Fruit fly (Drosophila melanogaster) whole organism, embryonic: ENCODE measurements around the gene Ir68b.

Experiments
- Ada2b ChIP-seq: fragments of 200-800 bp; sonication (Bioruptor generic); IDR thresholded peaks from 2 replicates; pipeline ENCODE4 v1.3.6; 2022; ENCODE audit warnings: missing biosample characterization, missing genetic modification characterization
- Bteb2 ChIP-seq: fragments of 200-800 bp; sonication (Bioruptor generic); optimal IDR thresholded peaks from 2 replicates; lab custom pipeline; 2016; ENCODE audit warnings: missing biosample characterization, missing genetic modification characterization
- CG10462 ChIP-seq: fragments of 200-800 bp; sonication (Bioruptor generic); optimal IDR thresholded peaks from 2 replicates; lab custom pipeline; 2016; ENCODE audit warnings: missing biosample characterization, missing genetic modification characterization
- CG10979 ChIP-seq: fragments of 200-800 bp; sonication (Bioruptor generic); optimal IDR thresholded peaks from 2 replicates; lab custom pipeline; 2018; ENCODE audit warnings: missing biosample characterization, mild to moderate bottlenecking, missing genetic modification characterization, moderate library complexity
- CG11247 ChIP-seq: fragments of 200-800 bp; sonication (Bioruptor generic); IDR thresholded peaks from 2 replicates; pipeline ENCODE4 v1.3.6; 2022; ENCODE audit warnings: missing biosample characterization, missing genetic modification characterization
- CG11398 ChIP-seq: fragments of 200-800 bp; sonication (Bioruptor generic); optimal IDR thresholded peaks from 2 replicates; lab custom pipeline; 2016; ENCODE audit warnings: missing biosample characterization, missing genetic modification characterization
- CG13123 ChIP-seq: fragments of 200-800 bp; sonication (Bioruptor generic); optimal IDR thresholded peaks from 2 replicates; lab custom pipeline; 2016; ENCODE audit warnings: missing biosample characterization, missing genetic modification characterization
- CG14050 ChIP-seq: fragments of 200-800 bp; sonication (Bioruptor generic); IDR thresholded peaks from 3 replicates; pipeline ENCODE4 v1.3.6; 2022; ENCODE audit warnings: missing biosample characterization, missing genetic modification characterization
- CG14710 ChIP-seq: fragments of 200-800 bp; sonication (Bioruptor generic); optimal IDR thresholded peaks from 3 replicates; lab custom pipeline; 2019; ENCODE audit warnings: missing biosample characterization, mild to moderate bottlenecking, missing genetic modification characterization, moderate library complexity
- CG16813 ChIP-seq: fragments of 200-800 bp; sonication (Bioruptor generic); IDR thresholded peaks from 3 replicates; pipeline ENCODE4 v1.3.6; 2022; ENCODE audit warnings: missing biosample characterization, missing genetic modification characterization; ENCODE audit not compliant: partially characterized antibody
- CG18764 ChIP-seq: fragments of 200-800 bp; sonication (Bioruptor generic); optimal IDR thresholded peaks from 3 replicates; lab custom pipeline; 2016; ENCODE audit warnings: missing biosample characterization, missing genetic modification characterization
- CG2889 ChIP-seq: fragments of 200-800 bp; sonication (Bioruptor generic); IDR thresholded peaks from 3 replicates; pipeline ENCODE4 v1.3.6; 2022; ENCODE audit warnings: missing biosample characterization, missing genetic modification characterization
- CG30403 ChIP-seq: fragments of 200-800 bp; sonication (Bioruptor generic); optimal IDR thresholded peaks from 3 replicates; lab custom pipeline; 2016; ENCODE audit warnings: missing biosample characterization, missing genetic modification characterization
- CG31441 ChIP-seq: fragments of 200-800 bp; sonication (Bioruptor generic); IDR thresholded peaks from 2 replicates; pipeline ENCODE4 v1.3.6; 2022; ENCODE audit warnings: missing biosample characterization, missing genetic modification characterization
- CG32532 ChIP-seq: fragments of 200-800 bp; sonication (Bioruptor generic); IDR thresholded peaks from 2 replicates; pipeline ENCODE4 v1.3.6; 2022; ENCODE audit warnings: missing biosample characterization, missing genetic modification characterization
- CG43689 ChIP-seq: fragments of 200-800 bp; sonication (Bioruptor generic); IDR thresholded peaks from 2 replicates; pipeline ENCODE4 v1.3.6; 2022; ENCODE audit warnings: missing biosample characterization, missing genetic modification characterization
- CG5180 ChIP-seq: fragments of 200-800 bp; sonication (Bioruptor generic); optimal IDR thresholded peaks from 3 replicates; lab custom pipeline; 2017; ENCODE audit warnings: missing biosample characterization, missing genetic modification characterization, mild to moderate bottlenecking, moderate library complexity, missing genetic modification reagents
- CG5953 ChIP-seq: fragments of 200-800 bp; sonication (Bioruptor generic); IDR thresholded peaks from 2 replicates; pipeline ENCODE4 v1.3.6; 2022; ENCODE audit warnings: missing biosample characterization, missing genetic modification characterization
- CG8944 ChIP-seq: fragments of 200-800 bp; sonication (Bioruptor generic); optimal IDR thresholded peaks from 3 replicates; lab custom pipeline; 2016; ENCODE audit warnings: missing biosample characterization, missing genetic modification characterization
- CG9876 ChIP-seq: fragments of 200-800 bp; sonication (Bioruptor generic); optimal IDR thresholded peaks from 2 replicates; lab custom pipeline; 2016; ENCODE audit warnings: missing biosample characterization, missing genetic modification characterization
- CTCF ChIP-seq: fragments of 200-800 bp; sonication (Bioruptor generic); optimal IDR thresholded peaks from 2 replicates; lab custom pipeline; 2017; ENCODE audit warnings: missing biosample characterization, mild to moderate bottlenecking, missing genetic modification characterization, moderate library complexity
- Dref ChIP-seq: fragments of 200-800 bp; sonication (Bioruptor generic); IDR thresholded peaks from 2 replicates; pipeline ENCODE4 v1.3.6; 2022; ENCODE audit warnings: missing biosample characterization, missing genetic modification characterization
- E2f2 ChIP-seq: fragments of 200-800 bp; sonication (Bioruptor generic); IDR thresholded peaks from 2 replicates; pipeline ENCODE4 v1.3.6; 2022; ENCODE audit warnings: missing biosample characterization, missing genetic modification characterization
- Hr51 ChIP-seq, 2 experiments: fragments of 200-800 bp; sonication (Bioruptor generic); optimal IDR thresholded peaks; 2 replicates in 1 of 2; 3 replicates in 1 of 2; lab custom pipeline; 2016 to 2018; ENCODE audit warnings: missing biosample characterization in 2 of 2, missing genetic modification characterization in 2 of 2, mild to moderate bottlenecking in 1 of 2, moderate library complexity in 1 of 2
- Hsf ChIP-seq: fragments of 200-800 bp; sonication (Bioruptor generic); optimal IDR thresholded peaks from 3 replicates; lab custom pipeline; 2016; ENCODE audit warnings: missing biosample characterization, missing genetic modification characterization
- Kr ChIP-seq: fragments of 200-800 bp; sonication (Bioruptor generic); optimal IDR thresholded peaks from 2 replicates; lab custom pipeline; 2017; ENCODE audit warnings: missing biosample characterization, mild to moderate bottlenecking, missing genetic modification characterization
- Nf-YC ChIP-seq: fragments of 200-800 bp; optimal IDR thresholded peaks from 3 replicates; lab custom pipeline; 2019; ENCODE audit warnings: missing biosample characterization, mild to moderate bottlenecking, missing genetic modification characterization, moderate library complexity
- Opbp ChIP-seq: fragments of 200-800 bp; sonication (Bioruptor generic); IDR thresholded peaks from 3 replicates; pipeline ENCODE4 v1.3.6; 2022; ENCODE audit warnings: missing biosample characterization, missing genetic modification characterization; ENCODE audit not compliant: partially characterized antibody
- Ptx1 ChIP-seq: fragments of 200-800 bp; sonication (Bioruptor generic); IDR thresholded peaks from 2 replicates; pipeline ENCODE4 v1.3.6; 2022; ENCODE audit warnings: missing biosample characterization, missing genetic modification characterization
- Rfx ChIP-seq: fragments of 200-800 bp; sonication (Bioruptor generic); IDR thresholded peaks from 2 replicates; pipeline ENCODE4 v1.3.6; 2022; ENCODE audit warnings: missing biosample characterization, missing genetic modification characterization
- Scr ChIP-seq: fragments of 200-800 bp; sonication (Bioruptor generic); IDR thresholded peaks from 2 replicates; pipeline ENCODE4 v1.3.6; 2022; ENCODE audit warnings: missing biosample characterization, missing genetic modification characterization; ENCODE audit not compliant: partially characterized antibody
- Sin3A ChIP-seq: fragments of >200 bp; optimal IDR thresholded peaks from 2 replicates; lab custom pipeline; 2018
- Stat92E ChIP-seq, 3 experiments: fragments of >200 bp in 2 of 3; fragments of 200-800 bp in 1 of 3; sonication (Bioruptor generic) in 1 of 3; optimal IDR thresholded peaks; 2 replicates each; lab custom pipeline; 2017 to 2019; ENCODE audit warnings: missing biosample characterization in 3 of 3, missing genetic modification characterization in 3 of 3, mild to moderate bottlenecking in 1 of 3, moderate library complexity in 1 of 3
- bigmax ChIP-seq: fragments of 200-800 bp; sonication (Bioruptor generic); optimal IDR thresholded peaks from 2 replicates; lab custom pipeline; 2018; ENCODE audit warnings: missing biosample characterization, mild to moderate bottlenecking, missing genetic modification characterization
- cad ChIP-seq: fragments of >200 bp; optimal IDR thresholded peaks from 2 replicates; lab custom pipeline; 2017; ENCODE audit warnings: missing biosample characterization, missing genetic modification characterization
- cwo ChIP-seq: fragments of 200-800 bp; sonication (Bioruptor generic); optimal IDR thresholded peaks from 3 replicates; lab custom pipeline; 2017; ENCODE audit warnings: missing biosample characterization, missing genetic modification characterization, mild to moderate bottlenecking, moderate library complexity, missing genetic modification reagents
- danr ChIP-seq: fragments of 200-800 bp; sonication (Bioruptor generic); IDR thresholded peaks from 2 replicates; pipeline ENCODE4 v1.3.6; 2022; ENCODE audit warnings: missing biosample characterization, missing genetic modification characterization
- exex ChIP-seq: fragments of 200-800 bp; sonication (Bioruptor generic); optimal IDR thresholded peaks from 4 replicates; lab custom pipeline; 2018; ENCODE audit warnings: missing biosample characterization, mild to moderate bottlenecking, missing genetic modification characterization, moderate library complexity
- fd64A ChIP-seq: fragments of 200-800 bp; sonication (Bioruptor generic); optimal IDR thresholded peaks from 3 replicates; lab custom pipeline; 2018; ENCODE audit warnings: missing biosample characterization, mild to moderate bottlenecking, missing genetic modification characterization
- gcm ChIP-seq: fragments of 200-800 bp; sonication (Bioruptor generic); optimal IDR thresholded peaks from 2 replicates; lab custom pipeline; 2019; ENCODE audit warnings: missing biosample characterization, mild to moderate bottlenecking, missing genetic modification characterization, moderate library complexity
- her ChIP-seq: fragments of 200-800 bp; sonication (Bioruptor generic); optimal IDR thresholded peaks from 2 replicates; lab custom pipeline; 2016; ENCODE audit warnings: missing biosample characterization, missing genetic modification characterization
- mirr ChIP-seq: fragments of 200-800 bp; sonication (Bioruptor generic); optimal IDR thresholded peaks from 3 replicates; lab custom pipeline; 2018; ENCODE audit warnings: missing biosample characterization, mild to moderate bottlenecking, missing genetic modification characterization
- mld ChIP-seq: fragments of 200-800 bp; sonication (Bioruptor generic); IDR thresholded peaks from 3 replicates; pipeline ENCODE4 v1.3.6; 2022; ENCODE audit warnings: missing biosample characterization, missing genetic modification characterization; ENCODE audit not compliant: partially characterized antibody
- p53 ChIP-seq: fragments of 200-800 bp; sonication (Bioruptor generic); optimal IDR thresholded peaks from 2 replicates; lab custom pipeline; 2016; ENCODE audit warnings: missing biosample characterization, missing genetic modification characterization
- run ChIP-seq: fragments of 200-800 bp; sonication (Bioruptor generic); optimal IDR thresholded peaks from 3 replicates; lab custom pipeline; 2018; ENCODE audit warnings: missing biosample characterization, mild to moderate bottlenecking, missing genetic modification characterization
- scrt ChIP-seq: fragments of 200-800 bp; sonication (Bioruptor generic); optimal IDR thresholded peaks from 2 replicates; lab custom pipeline; 2018; ENCODE audit warnings: missing biosample characterization, mild to moderate bottlenecking, missing genetic modification characterization, moderate library complexity
- sna ChIP-seq: fragments of 200-800 bp; sonication (Bioruptor generic); IDR thresholded peaks from 2 replicates; pipeline ENCODE4 v1.3.6; 2022; ENCODE audit warnings: missing biosample characterization, missing genetic modification characterization; ENCODE audit not compliant: partially characterized antibody
- tap ChIP-seq: fragments of 200-800 bp; optimal IDR thresholded peaks from 3 replicates; lab custom pipeline; 2019; ENCODE audit warnings: missing biosample characterization, mild to moderate bottlenecking, missing genetic modification characterization, moderate library complexity
- usp ChIP-seq: fragments of >200 bp; optimal IDR thresholded peaks from 2 replicates; lab custom pipeline; 2017; ENCODE audit warnings: missing biosample characterization, missing genetic modification characterization

Gene Ir68b

dm6 chr3L:12081679-12082520 lies 45.3 kb downstream of the Ir68b start, which contains the start of gene Sema5c (continued):
- TF ChIP-seq her (GFP tag; lab: Kevin White, UChicago) (peak; percentile 6), CG5180 (GFP tag; lab: Kevin White, UChicago) (peak; percentile 53), Dref (GFP tag; lab: Robert Waterston, UW) (no peak), mirr (GFP tag; lab: Kevin White, UChicago) (peak; percentile 52), CG14710 (tag; lab: Kevin White, UChicago) (peak; percentile 82), gcm (GFP tag; lab: Kevin White, UChicago) (peak; percentile 67), p53 (peak; percentile 22), fd64A (GFP tag; lab: Kevin White, UChicago) (peak; percentile 30), CG11398 (GFP tag; lab: Kevin White, UChicago) (no peak), CG43689 (GFP tag; lab: Robert Waterston, UW) (no peak), tap (tag; lab: Kevin White, UChicago) (peak; percentile 40), Nf-YC (tag; lab: Kevin White, UChicago) (peak; percentile 57), cad (no peak), usp (GFP tag; lab: Kevin White, UChicago) (no peak), Bteb2 (GFP tag; lab: Kevin White, UChicago) (no peak), bigmax (GFP tag; lab: Kevin White, UChicago) (peak; percentile 15), CG8944 (no peak), Hsf (GFP tag; lab: Kevin White, UChicago) (no peak), Scr (peak; percentile 38), Hr51 (GFP tag; optimal IDR thresholded peaks at IDR 0.05; lab: Kevin White, UChicago) (peak in 1 of 2 experiments; percentile 80), CG9876 (GFP tag; lab: Kevin White, UChicago) (no peak), Ptx1 (GFP tag; lab: Robert Waterston, UW) (peak; percentile 54), CG18764 (no peak), CG14050 (GFP tag; lab: Robert Waterston, UW) (peak; percentile 9; the same call in 1 of the 3 replicates), CG2889 (no peak), Sin3A (lab: Kevin White, UChicago) (no peak), run (tag; lab: Kevin White, UChicago) (peak; percentile 51), scrt (GFP tag; lab: Kevin White, UChicago) (peak; percentile 31), mld (GFP tag; lab: Robert Waterston, UW) (no peak), Ada2b (GFP tag; lab: Robert Waterston, UW) (0 out of 2 replicates have a peak, but pooled peaks have one; percentile 18), CTCF (no peak), CG30403 (GFP tag; lab: Kevin White, UChicago) (peak; percentile 73), CG13123 (peak; percentile 46), sna (no peak), Kr (GFP tag; lab: Kevin White, UChicago) (no peak), CG11247 (peak; percentile 40; the same call in 1 of the 2 replicates), CG32532 (GFP tag; lab: Robert Waterston, UW) (peak; percentile 64), Stat92E (GFP tag; optimal IDR thresholded peaks at IDR 0.05; lab: Kevin White, UChicago) (peak in 1 of 3 experiments; percentile 10), cwo (peak; percentile 38), CG16813 (peak; percentile 42; the same call in 1 of the 3 replicates), Rfx (GFP tag; lab: Robert Waterston, UW) (peak; percentile 70), CG10462 (GFP tag; lab: Kevin White, UChicago) (peak; percentile 58), danr (GFP tag; lab: Robert Waterston, UW) (no peak), CG10979 (peak; percentile 83), E2f2 (GFP tag; lab: Robert Waterston, UW) (no peak; the same call in 1 of the 2 replicates), CG31441 (peak; percentile 82), CG5953 (GFP tag; lab: Robert Waterston, UW) (0 out of 2 replicates have a peak, but pooled peaks have one; percentile 44), exex (tag; lab: Kevin White, UChicago) (peak; percentile 30), Opbp (GFP tag; lab: Robert Waterston, UW) (peak; percentile 50; the same call in 2 of the 3 replicates)
